Fruit fly (Drosophila melanogaster) whole organism, adult: Measurements from ENCODE around the gene CG13482.

Experiments
- CG11617 ChIP-seq: fragments of 200-800 bp; sonication (Bioruptor generic); optimal IDR thresholded peaks from 2 replicates; lab custom pipeline; 2017; ENCODE audit warnings: mild to moderate bottlenecking, missing biosample characterization, missing genetic modification reagents, missing genetic modification characterization
- CG12768 ChIP-seq: fragments of 200-800 bp; sonication (Bioruptor generic); optimal IDR thresholded peaks from 2 replicates; lab custom pipeline; 2017; ENCODE audit warnings: missing biosample characterization, missing genetic modification characterization, mild to moderate bottlenecking, moderate library complexity, missing genetic modification reagents
- CG14711 ChIP-seq: fragments of 200-800 bp; sonication (Bioruptor generic); optimal IDR thresholded peaks from 2 replicates; lab custom pipeline; 2018; ENCODE audit warnings: missing biosample characterization, mild to moderate bottlenecking, missing genetic modification characterization, moderate library complexity
- CG1620 ChIP-seq: fragments of 200-800 bp; sonication (Bioruptor generic); optimal IDR thresholded peaks from 2 replicates; lab custom pipeline; 2016; ENCODE audit warnings: missing biosample characterization, missing genetic modification characterization
- CG33017 ChIP-seq: fragments of 200-800 bp; sonication (Bioruptor generic); optimal IDR thresholded peaks from 2 replicates; lab custom pipeline; 2018; ENCODE audit warnings: missing biosample characterization, mild to moderate bottlenecking, missing genetic modification characterization, moderate library complexity
- CG5204 ChIP-seq: fragments of 200-800 bp; sonication (Bioruptor generic); optimal IDR thresholded peaks from 2 replicates; lab custom pipeline; 2016; ENCODE audit warnings: missing biosample characterization, missing genetic modification characterization
- CG7045 ChIP-seq: fragments of 200-800 bp; sonication (Bioruptor generic); optimal IDR thresholded peaks from 2 replicates; lab custom pipeline; 2017; ENCODE audit warnings: missing biosample characterization, mild to moderate bottlenecking, missing genetic modification characterization
- CG7101 ChIP-seq: fragments of 200-800 bp; sonication (Bioruptor generic); optimal IDR thresholded peaks from 2 replicates; lab custom pipeline; 2018; ENCODE audit warnings: missing biosample characterization, mild to moderate bottlenecking, missing genetic modification characterization, moderate library complexity
- Clk ChIP-seq: fragments of 200-800 bp; sonication (Bioruptor generic); optimal IDR thresholded peaks from 2 replicates; lab custom pipeline; 2017; ENCODE audit warnings: missing biosample characterization, missing genetic modification characterization
- Crg-1 ChIP-seq: fragments of 200-800 bp; sonication (Bioruptor generic); optimal IDR thresholded peaks from 2 replicates; lab custom pipeline; 2016; ENCODE audit warnings: missing biosample characterization, missing genetic modification characterization
- Hr96 ChIP-seq: fragments of 200-800 bp; sonication (Bioruptor generic); optimal IDR thresholded peaks from 2 replicates; lab custom pipeline; 2016; ENCODE audit warnings: missing biosample characterization, missing genetic modification characterization
- Mnt ChIP-seq: fragments of 200-800 bp; sonication (Bioruptor generic); optimal IDR thresholded peaks from 2 replicates; lab custom pipeline; 2016; ENCODE audit warnings: missing biosample characterization, mild to moderate bottlenecking, missing genetic modification characterization
- cic ChIP-seq: fragments of 200-800 bp; sonication (Bioruptor generic); optimal IDR thresholded peaks from 2 replicates; lab custom pipeline; 2017; ENCODE audit warnings: missing biosample characterization, mild to moderate bottlenecking, missing genetic modification characterization, moderate library complexity
- cnc ChIP-seq, 2 experiments: fragments of >200 bp; optimal IDR thresholded peaks; 2 replicates each; lab custom pipeline; 2017
- kay ChIP-seq: fragments of 200-800 bp; sonication (Bioruptor generic); peaks from one replicate; lab custom pipeline; 2016; ENCODE audit warnings: missing biosample characterization, missing genetic modification characterization, borderline replicate concordance
- ovo ChIP-seq: fragments of 200-800 bp; sonication (Bioruptor generic); optimal IDR thresholded peaks from 2 replicates; lab custom pipeline; 2016; ENCODE audit warnings: missing biosample characterization, missing genetic modification characterization
- pad ChIP-seq: fragments of 200-800 bp; sonication (Bioruptor generic); optimal IDR thresholded peaks from 3 replicates; lab custom pipeline; 2017; ENCODE audit warnings: missing biosample characterization, missing genetic modification characterization, mild to moderate bottlenecking, moderate library complexity, missing genetic modification reagents
- tj ChIP-seq: fragments of 200-800 bp; sonication (Bioruptor generic); optimal IDR thresholded peaks from 3 replicates; lab custom pipeline; 2017; ENCODE audit warnings: missing biosample characterization, mild to moderate bottlenecking, missing genetic modification characterization, moderate library complexity
- toe ChIP-seq: fragments of 200-800 bp; sonication (Bioruptor generic); optimal IDR thresholded peaks from 2 replicates; lab custom pipeline; 2016; ENCODE audit warnings: missing biosample characterization, missing genetic modification characterization

The CG13482 gene

DNA sequence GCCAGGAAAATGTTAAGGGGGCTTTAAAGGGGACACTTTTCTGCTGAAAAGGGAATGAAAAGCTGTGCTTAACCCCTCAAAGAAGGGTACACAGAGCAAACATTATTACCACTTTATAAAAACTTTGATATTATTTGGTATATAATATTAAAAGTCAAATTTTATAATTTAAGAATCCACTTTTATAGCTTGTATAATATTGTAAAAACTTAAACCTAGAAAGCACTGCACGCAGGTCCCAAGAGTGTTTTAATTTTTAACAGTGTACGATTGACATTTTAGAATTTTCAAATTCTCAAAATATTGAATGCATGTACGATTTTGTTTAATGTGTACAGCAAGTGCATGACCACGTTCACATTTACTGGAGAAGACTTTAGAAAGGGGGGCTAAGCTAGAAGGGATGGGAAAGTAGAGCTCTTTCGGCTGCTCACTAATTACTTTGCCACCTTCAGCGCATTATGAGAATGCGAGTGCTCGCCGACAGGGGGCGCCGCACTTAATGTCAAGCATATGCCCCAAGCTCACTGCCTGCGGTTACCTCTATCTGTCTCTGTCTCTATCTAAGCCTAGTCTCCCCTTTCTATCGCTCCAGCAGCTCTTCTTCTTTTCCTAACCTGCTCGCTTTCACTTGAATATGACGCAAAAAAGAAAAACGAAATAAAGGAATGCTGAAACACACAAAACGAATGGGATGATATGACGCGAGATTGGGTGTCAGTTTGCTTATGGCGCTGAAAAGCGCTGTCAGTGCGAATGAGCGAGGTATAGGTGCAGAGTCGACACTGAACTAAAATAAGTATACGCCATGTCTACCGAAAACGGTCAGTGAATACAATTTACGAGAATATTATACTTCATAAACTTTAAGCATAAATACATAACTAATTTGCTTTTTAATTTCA, 30.9 kb downstream of the CG13482 start:
- no peak for TF ChIP-seq CG33017 (tag; lab: Kevin White, UChicago)
- TF ChIP-seq tj (GFP tag; lab: Kevin White, UChicago), result peak; percentile 75
- no peak for TF ChIP-seq Crg-1 (GFP tag; lab: Kevin White, UChicago)
- TF ChIP-seq pad (GFP tag; lab: Kevin White, UChicago), result no peak
- no peak for TF ChIP-seq toe (GFP tag; lab: Kevin White, UChicago)

DNA sequence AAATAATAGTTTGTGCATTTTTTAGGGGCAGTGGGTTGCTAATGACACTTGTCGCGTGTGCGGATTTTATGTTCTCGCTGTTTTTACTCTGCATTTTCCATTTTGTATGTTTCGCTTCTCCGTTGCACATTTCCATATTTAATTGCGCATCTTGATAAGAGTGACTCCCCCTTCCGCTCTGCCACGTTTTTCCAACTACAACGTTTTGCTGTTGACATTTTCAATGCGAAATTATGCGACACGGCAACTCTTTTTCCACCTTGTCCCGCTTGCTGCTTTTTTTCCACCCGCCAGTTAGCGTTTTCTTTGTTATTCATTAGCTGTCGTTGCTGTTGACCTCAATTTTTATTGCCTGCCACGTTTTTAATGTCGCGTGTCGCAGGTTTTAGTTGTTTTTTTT, 32.9 kb downstream of the CG13482 start:
- TF ChIP-seq CG14711 (peak; percentile 58), CG5204 (GFP tag; lab: Kevin White, UChicago) (no peak), CG7101 (tag; lab: Kevin White, UChicago) (no peak), tj (GFP tag; lab: Kevin White, UChicago) (peak; percentile 81)

DNA sequence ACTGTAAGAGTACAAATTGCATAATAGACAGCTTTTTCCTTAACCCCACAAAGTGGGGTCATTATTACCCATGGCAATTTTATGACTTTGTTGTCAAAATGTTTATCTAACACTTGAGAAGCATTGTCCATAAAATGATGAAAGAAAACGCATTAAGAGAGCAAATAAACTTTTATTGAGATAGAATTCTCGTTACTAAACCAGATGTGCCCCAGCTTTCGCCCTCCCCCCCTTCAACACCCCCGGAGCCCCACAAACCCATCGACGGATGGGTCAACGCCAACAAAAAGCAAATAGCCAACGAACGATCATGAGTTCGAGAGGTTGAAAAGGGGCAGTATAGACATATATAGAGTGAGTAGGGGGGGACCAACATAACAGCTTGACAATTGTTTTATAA, 33.5 kb downstream of the CG13482 start:
- TF ChIP-seq kay (GFP tag; lab: Kevin White, UChicago) (no peak), toe (GFP tag; lab: Kevin White, UChicago) (no peak), CG11617 (GFP tag; lab: Kevin White, UChicago) (no peak), ovo (GFP tag; lab: Kevin White, UChicago) (no peak), Crg-1 (GFP tag; lab: Kevin White, UChicago) (no peak), Clk (no peak), cic (GFP tag; lab: Kevin White, UChicago) (no peak), CG33017 (tag; lab: Kevin White, UChicago) (no peak), CG5204 (GFP tag; lab: Kevin White, UChicago) (no peak), CG7045 (no peak), Mnt (no peak), CG1620 (no peak), Hr96 (GFP tag; lab: Kevin White, UChicago) (no peak), CG14711 (no peak), CG7101 (tag; lab: Kevin White, UChicago) (no peak)

dm6 chr3L:14363103-14363751, 34.1 kb downstream of the CG13482 start:
- TF ChIP-seq CG5204 (GFP tag; lab: Kevin White, UChicago), result no peak
- peak; percentile 3 for TF ChIP-seq tj (GFP tag; lab: Kevin White, UChicago)

DNA sequence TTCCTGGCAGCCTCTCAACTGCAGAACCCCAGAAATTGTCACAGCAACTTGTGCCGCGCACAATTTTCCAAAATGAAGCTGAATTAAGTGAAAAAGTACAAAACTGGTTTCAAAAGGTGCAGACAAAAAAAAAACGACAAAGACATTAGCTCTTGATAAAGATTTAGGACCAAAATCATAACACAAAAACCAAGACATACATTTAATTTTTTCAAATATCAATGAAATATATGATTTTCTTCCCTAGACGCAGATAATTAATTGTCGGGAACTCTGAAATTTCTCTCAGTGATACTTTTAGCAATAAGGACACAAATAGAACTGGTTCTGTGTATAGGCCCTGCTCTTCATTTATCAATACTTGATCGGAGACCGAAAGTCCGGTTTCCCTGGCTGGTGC, 35.6 kb downstream of the CG13482 start:
- TF ChIP-seq CG7045, result no peak
- no peak for TF ChIP-seq ovo (GFP tag; lab: Kevin White, UChicago)
- no peak for TF ChIP-seq toe (GFP tag; lab: Kevin White, UChicago)
- no peak for TF ChIP-seq tj (GFP tag; lab: Kevin White, UChicago)

dm6 chr3L:14365440-14365839, 36.3 kb downstream of the CG13482 start:
- no peak for TF ChIP-seq CG12768 (GFP tag; lab: Kevin White, UChicago)
- no peak for TF ChIP-seq cic (GFP tag; lab: Kevin White, UChicago)
- no peak for TF ChIP-seq pad (GFP tag; lab: Kevin White, UChicago)
- no peak for TF ChIP-seq CG5204 (GFP tag; lab: Kevin White, UChicago)
- no peak for TF ChIP-seq CG14711
- no peak for TF ChIP-seq tj (GFP tag; lab: Kevin White, UChicago)
- no peak for TF ChIP-seq kay (GFP tag; lab: Kevin White, UChicago)
- TF ChIP-seq CG11617 (GFP tag; lab: Kevin White, UChicago), result no peak

dm6 chr3L:14366124-14366523, 37.0 kb downstream of the CG13482 start:
- TF ChIP-seq CG12768 (GFP tag; lab: Kevin White, UChicago) (no peak), cnc (optimal IDR thresholded peaks at IDR 0.05; lab: Kevin White, UChicago) (no peak), CG7045 (no peak), tj (GFP tag; lab: Kevin White, UChicago) (no peak), Clk (no peak), cic (GFP tag; lab: Kevin White, UChicago) (no peak), pad (GFP tag; lab: Kevin White, UChicago) (no peak), CG7101 (tag; lab: Kevin White, UChicago) (no peak), CG5204 (GFP tag; lab: Kevin White, UChicago) (no peak)
